Fruit fly (Drosophila melanogaster): ENCODE results near the gene PTPMT1.
A peak's percentile ranks its signal among the peaks of the same experiment; 100 is the strongest.

Gene PTPMT1

dm6 chr3R:23723381-23724034 lies 34.6 kb upstream of the PTPMT1 start (continued):
- no peak for TF ChIP-seq abd-A (tag; optimal IDR thresholded peaks at IDR 0.05)
- 0 out of 2 replicates have a peak, but pooled peaks have one; percentile 19 for TF ChIP-seq dati (GFP tag; IDR thresholded peaks at IDR 0.05)
- TF ChIP-seq CG4282 (GFP tag; optimal IDR thresholded peaks at IDR 0.05) = no peak
- TF ChIP-seq Scr (GFP tag; IDR thresholded peaks at IDR 0.05; ENCODE audit: partially characterized antibody) = no peak
- no peak for TF ChIP-seq CG14667 (GFP tag; IDR thresholded peaks at IDR 0.05)
- TF ChIP-seq aop (GFP tag; IDR thresholded peaks at IDR 0.05) = no peak
- TF ChIP-seq Hr78 (GFP tag; optimal IDR thresholded peaks at IDR 0.05) = no peak
- TF ChIP-seq az2 (GFP tag; optimal IDR thresholded peaks at IDR 0.05) = no peak
- TF ChIP-seq usp (GFP tag; optimal IDR thresholded peaks at IDR 0.05) = no peak
- no peak for TF ChIP-seq ftz-f1 (GFP tag; optimal IDR thresholded peaks at IDR 0.05)
- TF ChIP-seq tup (GFP tag; optimal IDR thresholded peaks at IDR 0.05) = no peak
- no peak for TF ChIP-seq CG18599 (GFP tag; optimal IDR thresholded peaks at IDR 0.05)
- no peak for TF ChIP-seq cato (GFP tag; optimal IDR thresholded peaks at IDR 0.05; ENCODE audit: borderline replicate concordance)
- TF ChIP-seq Six4 (GFP tag; optimal IDR thresholded peaks at IDR 0.05) = no peak
- no peak for TF ChIP-seq CG18011 (GFP tag; optimal IDR thresholded peaks at IDR 0.05)
- TF ChIP-seq CG11093 (GFP tag; IDR thresholded peaks at IDR 0.05) = no peak
- TF ChIP-seq CG8089 (GFP tag; optimal IDR thresholded peaks at IDR 0.05) = no peak
- TF ChIP-seq CG3726 (GFP tag; IDR thresholded peaks at IDR 0.05) = peak; percentile 79; the same call in 2 of the 3 replicates
- TF ChIP-seq jigr1 (GFP tag; IDR thresholded peaks at IDR 0.05) = 0 out of 3 replicates have a peak, but pooled peaks have one; percentile 12
- peak; percentile 79 for TF ChIP-seq CG12104 (GFP tag; optimal IDR thresholded peaks at IDR 0.05)
- peak; percentile 26 for TF ChIP-seq gcm (GFP tag; optimal IDR thresholded peaks at IDR 0.05)
- TF ChIP-seq fd96Cb (tag; optimal IDR thresholded peaks at IDR 0.05) = peak; percentile 3
- peak; percentile 81 for TF ChIP-seq ci (GFP tag; IDR thresholded peaks at IDR 0.05)
- TF ChIP-seq prd (optimal IDR thresholded peaks at IDR 0.05) = no peak
- peak; percentile 41; the same call in 1 of the 3 replicates for TF ChIP-seq prd (GFP tag; IDR thresholded peaks at IDR 0.05)
- peak; percentile 60 for TF ChIP-seq pnt (GFP tag; optimal IDR thresholded peaks at IDR 0.05)
- no peak for TF ChIP-seq CG8944 (GFP tag; optimal IDR thresholded peaks at IDR 0.05)
- no peak for TF ChIP-seq fd102C (GFP tag; optimal IDR thresholded peaks at IDR 0.05)
- TF ChIP-seq caup (GFP tag; optimal IDR thresholded peaks at IDR 0.05; ENCODE audit: severe bottlenecking) = peak; percentile 27
- no peak for TF ChIP-seq CTCF (GFP tag; optimal IDR thresholded peaks at IDR 0.05)
- TF ChIP-seq CG9215 (GFP tag; IDR thresholded peaks at IDR 0.05) = no peak
- TF ChIP-seq CG17612 (GFP tag; IDR thresholded peaks at IDR 0.05) = no peak
- TF ChIP-seq D19A (tag; optimal IDR thresholded peaks at IDR 0.05) = no peak
- TF ChIP-seq Atf6 (GFP tag; IDR thresholded peaks at IDR 0.05) = peak; percentile 52; the same call in 1 of the 2 replicates
- peak; percentile 32 for TF ChIP-seq CG17912 (GFP tag; optimal IDR thresholded peaks at IDR 0.05)
- TF ChIP-seq CG11398 (GFP tag; optimal IDR thresholded peaks at IDR 0.05) = peak; percentile 54
- TF ChIP-seq Atf-2 (GFP tag; optimal IDR thresholded peaks at IDR 0.05) = no peak
- TF ChIP-seq CG42726 (GFP tag; IDR thresholded peaks at IDR 0.05; ENCODE audit: partially characterized antibody) = no peak
- TF ChIP-seq insv (GFP tag; optimal IDR thresholded peaks at IDR 0.05) = peak in 1 of 2 experiments; percentile 32
- no peak for TF ChIP-seq knrl (GFP tag; IDR thresholded peaks at IDR 0.05; ENCODE audit: partially characterized antibody)
- TF ChIP-seq croc (GFP tag; conservative IDR thresholded peaks at IDR 0.05) = no peak; the same call in 2 of the 3 replicates
- TF ChIP-seq sc (optimal IDR thresholded peaks at IDR 0.05) = no peak
- TF ChIP-seq sc (GFP tag; optimal IDR thresholded peaks at IDR 0.05) = peak; percentile 43
- TF ChIP-seq CG10543 (GFP tag; optimal IDR thresholded peaks at IDR 0.05) = peak; percentile 44
- TF ChIP-seq dm (GFP tag; optimal IDR thresholded peaks at IDR 0.05) = no peak
- no peak for TF ChIP-seq Dek (tag; optimal IDR thresholded peaks at IDR 0.05)
- peak; percentile 85 for TF ChIP-seq fd64A (GFP tag; optimal IDR thresholded peaks at IDR 0.05)
- TF ChIP-seq CG8388 (GFP tag; optimal IDR thresholded peaks at IDR 0.05) = no peak
- no peak for TF ChIP-seq CG3847 (GFP tag; IDR thresholded peaks at IDR 0.05)
- no peak for TF ChIP-seq lola (GFP tag; optimal IDR thresholded peaks at IDR 0.05)
